Fruit fly (Drosophila melanogaster) whole organism, adult: ENCODE results near the gene CG16815.

Experiments used
- CG11617 ChIP-seq: fragments of 200-800 bp; sonication (Bioruptor generic); optimal IDR thresholded peaks from 2 replicates; lab custom pipeline; 2017; ENCODE audit warnings: mild to moderate bottlenecking, missing biosample characterization, missing genetic modification reagents, missing genetic modification characterization
- CG12768 ChIP-seq: fragments of 200-800 bp; sonication (Bioruptor generic); optimal IDR thresholded peaks from 2 replicates; lab custom pipeline; 2017; ENCODE audit warnings: missing biosample characterization, missing genetic modification characterization, mild to moderate bottlenecking, moderate library complexity, missing genetic modification reagents
- CG14711 ChIP-seq: fragments of 200-800 bp; sonication (Bioruptor generic); optimal IDR thresholded peaks from 2 replicates; lab custom pipeline; 2018; ENCODE audit warnings: missing biosample characterization, mild to moderate bottlenecking, missing genetic modification characterization, moderate library complexity
- CG1620 ChIP-seq: fragments of 200-800 bp; sonication (Bioruptor generic); optimal IDR thresholded peaks from 2 replicates; lab custom pipeline; 2016; ENCODE audit warnings: missing biosample characterization, missing genetic modification characterization
- CG33017 ChIP-seq: fragments of 200-800 bp; sonication (Bioruptor generic); optimal IDR thresholded peaks from 2 replicates; lab custom pipeline; 2018; ENCODE audit warnings: missing biosample characterization, mild to moderate bottlenecking, missing genetic modification characterization, moderate library complexity
- CG5204 ChIP-seq: fragments of 200-800 bp; sonication (Bioruptor generic); optimal IDR thresholded peaks from 2 replicates; lab custom pipeline; 2016; ENCODE audit warnings: missing biosample characterization, missing genetic modification characterization
- CG7045 ChIP-seq: fragments of 200-800 bp; sonication (Bioruptor generic); optimal IDR thresholded peaks from 2 replicates; lab custom pipeline; 2017; ENCODE audit warnings: missing biosample characterization, mild to moderate bottlenecking, missing genetic modification characterization
- CG7101 ChIP-seq: fragments of 200-800 bp; sonication (Bioruptor generic); optimal IDR thresholded peaks from 2 replicates; lab custom pipeline; 2018; ENCODE audit warnings: missing biosample characterization, mild to moderate bottlenecking, missing genetic modification characterization, moderate library complexity
- Clk ChIP-seq: fragments of 200-800 bp; sonication (Bioruptor generic); optimal IDR thresholded peaks from 2 replicates; lab custom pipeline; 2017; ENCODE audit warnings: missing biosample characterization, missing genetic modification characterization
- Crg-1 ChIP-seq: fragments of 200-800 bp; sonication (Bioruptor generic); optimal IDR thresholded peaks from 2 replicates; lab custom pipeline; 2016; ENCODE audit warnings: missing biosample characterization, missing genetic modification characterization
- Hr96 ChIP-seq: fragments of 200-800 bp; sonication (Bioruptor generic); optimal IDR thresholded peaks from 2 replicates; lab custom pipeline; 2016; ENCODE audit warnings: missing biosample characterization, missing genetic modification characterization
- Mnt ChIP-seq: fragments of 200-800 bp; sonication (Bioruptor generic); optimal IDR thresholded peaks from 2 replicates; lab custom pipeline; 2016; ENCODE audit warnings: missing biosample characterization, mild to moderate bottlenecking, missing genetic modification characterization
- bab1 ChIP-seq: fragments of 200-800 bp; sonication (Bioruptor generic); optimal IDR thresholded peaks from 3 replicates; lab custom pipeline; 2019; ENCODE audit warnings: missing biosample characterization, mild to moderate bottlenecking, missing genetic modification characterization, moderate library complexity
- cic ChIP-seq: fragments of 200-800 bp; sonication (Bioruptor generic); optimal IDR thresholded peaks from 2 replicates; lab custom pipeline; 2017; ENCODE audit warnings: missing biosample characterization, mild to moderate bottlenecking, missing genetic modification characterization, moderate library complexity
- cnc ChIP-seq, 2 experiments: fragments of >200 bp; optimal IDR thresholded peaks; 2 replicates each; lab custom pipeline; 2017
- kay ChIP-seq: fragments of 200-800 bp; sonication (Bioruptor generic); peaks from one replicate; lab custom pipeline; 2016; ENCODE audit warnings: missing biosample characterization, missing genetic modification characterization, borderline replicate concordance
- ovo ChIP-seq: fragments of 200-800 bp; sonication (Bioruptor generic); optimal IDR thresholded peaks from 2 replicates; lab custom pipeline; 2016; ENCODE audit warnings: missing biosample characterization, missing genetic modification characterization
- pad ChIP-seq: fragments of 200-800 bp; sonication (Bioruptor generic); optimal IDR thresholded peaks from 3 replicates; lab custom pipeline; 2017; ENCODE audit warnings: missing biosample characterization, missing genetic modification characterization, mild to moderate bottlenecking, moderate library complexity, missing genetic modification reagents
- tj ChIP-seq: fragments of 200-800 bp; sonication (Bioruptor generic); optimal IDR thresholded peaks from 3 replicates; lab custom pipeline; 2017; ENCODE audit warnings: missing biosample characterization, mild to moderate bottlenecking, missing genetic modification characterization, moderate library complexity
- toe ChIP-seq: fragments of 200-800 bp; sonication (Bioruptor generic); optimal IDR thresholded peaks from 2 replicates; lab custom pipeline; 2016; ENCODE audit warnings: missing biosample characterization, missing genetic modification characterization

The CG16815 gene

dm6 chr2L:13239689-13240088, 10.1 kb downstream of the CG16815 start, which contains the start of gene Jhbp13:
TSS of gene Jhbp13 (plus strand) at chr2L:13239989.
- TF ChIP-seq cnc (optimal IDR thresholded peaks at IDR 0.05; lab: Kevin White, UChicago) (no peak), kay (GFP tag; lab: Kevin White, UChicago) (peak; percentile 45)

dm6 chr2L:13244759-13245308, 15.2 kb downstream of the CG16815 start:
- TF ChIP-seq toe (GFP tag; lab: Kevin White, UChicago) (no peak), CG14711 (tag; lab: Kevin White, UChicago) (no peak), pad (GFP tag; lab: Kevin White, UChicago) (no peak), CG5204 (no peak), CG7045 (no peak), ovo (GFP tag; lab: Kevin White, UChicago) (no peak), CG7101 (tag; lab: Kevin White, UChicago) (no peak), Hr96 (GFP tag; lab: Kevin White, UChicago) (no peak), tj (GFP tag; lab: Kevin White, UChicago) (no peak), cnc (optimal IDR thresholded peaks at IDR 0.05; lab: Kevin White, UChicago) (no peak), bab1 (no peak), CG1620 (GFP tag; lab: Kevin White, UChicago) (no peak), cic (GFP tag; lab: Kevin White, UChicago) (no peak), Crg-1 (GFP tag; lab: Kevin White, UChicago) (no peak), CG12768 (no peak), CG33017 (tag; lab: Kevin White, UChicago) (no peak)

- TF ChIP-seq CG33017 (tag; lab: Kevin White, UChicago), result no peak
- peak; percentile 24 for TF ChIP-seq kay (GFP tag; lab: Kevin White, UChicago)
These were observed 16.4 kb downstream of the CG16815 start, which contains the start of gene CG16820 for dm6 chr2L:13245855-13246645. TSS of gene CG16820 (plus strand) at chr2L:13246232.

DNA sequence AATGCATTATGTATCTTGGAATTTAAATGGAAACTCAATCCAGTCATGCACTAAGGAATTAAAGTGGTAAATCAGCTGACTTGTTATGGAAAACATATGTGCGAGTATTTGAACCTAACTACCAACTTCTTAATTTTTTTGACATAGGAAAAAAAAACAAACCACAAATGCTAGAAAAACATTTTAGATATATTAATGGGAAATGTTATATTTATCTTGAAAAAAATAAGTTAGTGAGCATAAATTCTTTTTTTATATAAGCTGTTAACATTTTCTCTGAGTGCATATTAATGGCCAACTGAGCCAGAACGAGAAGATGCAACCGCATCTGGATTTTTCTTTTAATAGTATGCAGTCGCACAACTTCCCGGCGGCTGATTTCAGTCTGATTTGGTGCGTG, 21.5 kb downstream of the CG16815 start:
- TF ChIP-seq CG12768, result no peak
- TF ChIP-seq CG7045, result no peak
- TF ChIP-seq cnc (optimal IDR thresholded peaks at IDR 0.05; lab: Kevin White, UChicago), result no peak
- no peak for TF ChIP-seq CG7101 (tag; lab: Kevin White, UChicago)
- no peak for TF ChIP-seq CG33017 (tag; lab: Kevin White, UChicago)
- no peak for TF ChIP-seq CG14711 (tag; lab: Kevin White, UChicago)
- no peak for TF ChIP-seq cic (GFP tag; lab: Kevin White, UChicago)
- no peak for TF ChIP-seq bab1
- no peak for TF ChIP-seq pad (GFP tag; lab: Kevin White, UChicago)
- TF ChIP-seq tj (GFP tag; lab: Kevin White, UChicago), result no peak
- no peak for TF ChIP-seq Clk

DNA sequence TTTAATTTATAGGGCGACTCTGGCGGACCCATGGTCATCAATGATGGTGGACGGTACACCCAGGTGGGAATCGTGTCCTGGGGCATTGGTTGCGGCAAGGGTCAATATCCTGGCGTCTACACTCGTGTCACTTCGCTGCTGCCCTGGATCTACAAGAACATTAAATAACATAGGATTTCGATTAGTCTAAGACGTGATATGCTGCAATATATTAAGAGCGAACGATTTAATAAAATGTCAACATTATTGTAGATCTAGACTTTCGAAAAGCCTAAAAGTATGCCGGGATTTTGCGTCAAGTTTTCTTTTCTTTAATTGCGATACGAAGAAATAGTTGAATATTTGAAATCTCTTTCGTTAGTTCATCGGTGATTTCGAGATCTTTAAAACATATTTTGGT, 27.5 kb downstream of the CG16815 start, which contains the start of gene Naa20B:
Gene Naa20B (plus strand): TSS at position 301 of the 400 bp plus-strand sequence.
- TF ChIP-seq pad (GFP tag; lab: Kevin White, UChicago), result no peak

dm6 chr2L:13258702-13259101, 29.1 kb downstream of the CG16815 start:
- TF ChIP-seq CG12768, result no peak
- TF ChIP-seq CG14711 (tag; lab: Kevin White, UChicago), result no peak
- TF ChIP-seq Hr96 (GFP tag; lab: Kevin White, UChicago), result no peak
- TF ChIP-seq CG11617 (GFP tag; lab: Kevin White, UChicago), result no peak
- TF ChIP-seq Clk, result no peak

dm6 chr2L:13259643-13260042, 30.0 kb downstream of the CG16815 start, which contains the start of gene CG31730:
TSS of gene CG31730 (minus strand) at chr2L:13259743.
- TF ChIP-seq CG11617 (GFP tag; lab: Kevin White, UChicago) (no peak), CG5204 (no peak), cnc (optimal IDR thresholded peaks at IDR 0.05; lab: Kevin White, UChicago) (no peak), CG1620 (GFP tag; lab: Kevin White, UChicago) (no peak)

dm6 chr2L:13260740-13261139, 31.1 kb downstream of the CG16815 start, which contains the start of gene CG44085:
TSS of gene CG44085 (plus strand) at chr2L:13261008.
- TF ChIP-seq CG33017 (tag; lab: Kevin White, UChicago), result no peak
- no peak for TF ChIP-seq Crg-1 (GFP tag; lab: Kevin White, UChicago)
- TF ChIP-seq pad (GFP tag; lab: Kevin White, UChicago), result no peak
- no peak for TF ChIP-seq tj (GFP tag; lab: Kevin White, UChicago)
- TF ChIP-seq ovo (GFP tag; lab: Kevin White, UChicago), result no peak
- no peak for TF ChIP-seq bab1
- TF ChIP-seq CG11617 (GFP tag; lab: Kevin White, UChicago), result no peak
- TF ChIP-seq CG14711 (tag; lab: Kevin White, UChicago), result no peak
- TF ChIP-seq Mnt, result no peak
- TF ChIP-seq toe (GFP tag; lab: Kevin White, UChicago), result no peak
- no peak for TF ChIP-seq kay (GFP tag; lab: Kevin White, UChicago)
- no peak for TF ChIP-seq CG7045
- no peak for TF ChIP-seq CG12768
- TF ChIP-seq cnc (optimal IDR thresholded peaks at IDR 0.05; lab: Kevin White, UChicago), result no peak
- TF ChIP-seq Hr96 (GFP tag; lab: Kevin White, UChicago), result no peak
- TF ChIP-seq cic (GFP tag; lab: Kevin White, UChicago), result no peak
- no peak for TF ChIP-seq CG1620 (GFP tag; lab: Kevin White, UChicago)
- no peak for TF ChIP-seq CG7101 (tag; lab: Kevin White, UChicago)
- no peak for TF ChIP-seq Clk
- no peak for TF ChIP-seq CG5204
